Worm (Caenorhabditis elegans) whole organism, mixed stage, embryonic: ENCODE measurements around the gene str-3.

Source experiments
- M03D4.4 ChIP-seq: sonication (generic microtip); optimal IDR thresholded peaks from 2 replicates; lab custom pipeline; 2017; ENCODE audit warnings: mild to moderate bottlenecking, missing genetic modification characterization, missing compliant biosample characterization
- bed-3 ChIP-seq: fragments of 200-800 bp; sonication (Bioruptor generic); optimal IDR thresholded peaks from 3 replicates; lab custom pipeline; 2018; ENCODE audit warnings: mild to moderate bottlenecking, missing genetic modification characterization, moderate library complexity, missing compliant biosample characterization
- blmp-1 ChIP-seq: fragments of 150-350 bp; optimal IDR thresholded peaks from 2 replicates; lab custom pipeline; 2014; ENCODE audit warnings: missing biosample characterization, missing genetic modification characterization
- ceh-39 ChIP-seq: fragments of 150-350 bp; optimal IDR thresholded peaks from 2 replicates; lab custom pipeline; 2014; ENCODE audit warnings: missing biosample characterization, missing genetic modification characterization
- ceh-43 ChIP-seq: fragments of 200-800 bp; sonication (Bioruptor generic); optimal IDR thresholded peaks from 2 replicates; lab custom pipeline; 2018; ENCODE audit warnings: mild to moderate bottlenecking, missing genetic modification characterization, moderate library complexity, missing compliant biosample characterization
- ceh-83 ChIP-seq: fragments of 200-800 bp; sonication (Bioruptor generic); optimal IDR thresholded peaks from 2 replicates; lab custom pipeline; 2018; ENCODE audit warnings: mild to moderate bottlenecking, missing genetic modification characterization, missing compliant biosample characterization
- ces-1 ChIP-seq: fragments of 150-350 bp; optimal IDR thresholded peaks from 2 replicates; lab custom pipeline; 2014; ENCODE audit warnings: missing biosample characterization, missing genetic modification reagents, missing genetic modification characterization
- cnd-1 ChIP-seq: fragments of 200-800 bp; sonication (Bioruptor generic); optimal IDR thresholded peaks from 2 replicates; lab custom pipeline; 2018; ENCODE audit warnings: mild to moderate bottlenecking, missing genetic modification characterization, missing compliant biosample characterization
- drap-1 ChIP-seq: fragments of 200-800 bp; sonication (Bioruptor generic); optimal IDR thresholded peaks from 3 replicates; lab custom pipeline; 2018; ENCODE audit warnings: mild to moderate bottlenecking, missing genetic modification characterization, missing compliant biosample characterization
- elt-1 ChIP-seq: sonication (generic microtip); optimal IDR thresholded peaks from 2 replicates; lab custom pipeline; 2017; ENCODE audit warnings: missing genetic modification characterization, mild to moderate bottlenecking, missing compliant biosample characterization, antibody characterized with exemption, moderate library complexity, borderline replicate concordance; ENCODE audit not compliant: insufficient read depth
- flh-1 ChIP-seq: fragments of 200-800 bp; sonication (Bioruptor generic); optimal IDR thresholded peaks from 2 replicates; lab custom pipeline; 2018; ENCODE audit warnings: mild to moderate bottlenecking, missing genetic modification characterization, moderate library complexity, missing compliant biosample characterization
- ham-2 ChIP-seq: fragments of 200-800 bp; sonication (Bioruptor generic); optimal IDR thresholded peaks from 2 replicates; lab custom pipeline; 2018; ENCODE audit warnings: mild to moderate bottlenecking, missing genetic modification characterization, missing compliant biosample characterization
- hlh-1 ChIP-seq: fragments of 150-350 bp; optimal IDR thresholded peaks from 2 replicates; lab custom pipeline; 2014; ENCODE audit warnings: missing biosample characterization, missing genetic modification reagents, missing genetic modification characterization
- lin-13 ChIP-seq: fragments of 150-350 bp; optimal IDR thresholded peaks from 2 replicates; lab custom pipeline; 2014; ENCODE audit warnings: missing biosample characterization, missing genetic modification characterization
- lsy-2 ChIP-seq: fragments of 150-350 bp; optimal IDR thresholded peaks from 2 replicates; lab custom pipeline; 2014; ENCODE audit warnings: missing biosample characterization, missing genetic modification characterization
- mab-5 ChIP-seq: fragments of 150-350 bp; optimal IDR thresholded peaks from 2 replicates; lab custom pipeline; 2014; ENCODE audit warnings: missing biosample characterization, missing genetic modification characterization
- mep-1 ChIP-seq: fragments of 150-350 bp; optimal IDR thresholded peaks from 2 replicates; lab custom pipeline; 2017; ENCODE audit warnings: missing biosample characterization, missing genetic modification reagents, missing genetic modification characterization, inconsistent platforms
- mls-2 ChIP-seq: sonication (generic microtip); optimal IDR thresholded peaks from 2 replicates; lab custom pipeline; 2016; ENCODE audit warnings: mild to moderate bottlenecking, missing genetic modification characterization, moderate library complexity, missing compliant biosample characterization
- nhr-2 ChIP-seq: fragments of 150-350 bp; optimal IDR thresholded peaks from 2 replicates; lab custom pipeline; 2014; ENCODE audit warnings: missing biosample characterization, missing genetic modification characterization
- nhr-237 ChIP-seq: fragments of 150-350 bp; optimal IDR thresholded peaks from 2 replicates; lab custom pipeline; 2014; ENCODE audit warnings: missing biosample characterization, missing genetic modification characterization
- nhr-28 ChIP-seq: fragments of 150-350 bp; optimal IDR thresholded peaks from 2 replicates; lab custom pipeline; 2014; ENCODE audit warnings: missing biosample characterization, missing genetic modification characterization
- nhr-76 ChIP-seq: sonication (generic microtip); optimal IDR thresholded peaks from 2 replicates; lab custom pipeline; 2017; ENCODE audit warnings: missing biosample characterization, missing genetic modification characterization
- pha-4 ChIP-seq: fragments of 150-350 bp; optimal IDR thresholded peaks from 2 replicates; lab custom pipeline; 2018; ENCODE audit warnings: missing biosample characterization, missing genetic modification reagents, missing genetic modification characterization
- sem-2 ChIP-seq: fragments of 200-800 bp; sonication (Bioruptor generic); optimal IDR thresholded peaks from 2 replicates; lab custom pipeline; 2018; ENCODE audit warnings: mild to moderate bottlenecking, missing genetic modification characterization, missing compliant biosample characterization
- snpc-4 ChIP-seq: fragments of 150-350 bp; optimal IDR thresholded peaks from 2 replicates; lab custom pipeline; 2014; ENCODE audit warnings: missing biosample characterization, missing genetic modification characterization
- sptf-1 ChIP-seq: sonication (generic microtip); optimal IDR thresholded peaks from 2 replicates; lab custom pipeline; 2017; ENCODE audit warnings: mild to moderate bottlenecking, missing genetic modification characterization, moderate library complexity, missing compliant biosample characterization
- tbx-8 ChIP-seq: fragments of 200-800 bp; sonication (Bioruptor generic); optimal IDR thresholded peaks from 2 replicates; lab custom pipeline; 2018; ENCODE audit warnings: mild to moderate bottlenecking, missing genetic modification characterization, moderate library complexity, missing compliant biosample characterization
- unc-120 ChIP-seq: sonication (generic microtip); optimal IDR thresholded peaks from 2 replicates; lab custom pipeline; 2017; ENCODE audit warnings: missing genetic modification characterization, missing compliant biosample characterization; ENCODE audit not compliant: poor library complexity, severe bottlenecking
- unc-39 ChIP-seq: fragments of 150-350 bp; optimal IDR thresholded peaks from 2 replicates; lab custom pipeline; 2014; ENCODE audit warnings: missing biosample characterization, missing genetic modification characterization
- unc-62 ChIP-seq: fragments of 150-350 bp; optimal IDR thresholded peaks from 2 replicates; lab custom pipeline; 2014; ENCODE audit warnings: missing biosample characterization, missing genetic modification reagents, missing genetic modification characterization
- zip-8 ChIP-seq: fragments of 150-350 bp; optimal IDR thresholded peaks from 2 replicates; lab custom pipeline; 2014; ENCODE audit warnings: missing biosample characterization, missing genetic modification characterization
- ztf-11 ChIP-seq: fragments of 150-350 bp; optimal IDR thresholded peaks from 2 replicates; lab custom pipeline; 2014; ENCODE audit warnings: missing biosample characterization, missing genetic modification characterization

str-3 gene

DNA sequence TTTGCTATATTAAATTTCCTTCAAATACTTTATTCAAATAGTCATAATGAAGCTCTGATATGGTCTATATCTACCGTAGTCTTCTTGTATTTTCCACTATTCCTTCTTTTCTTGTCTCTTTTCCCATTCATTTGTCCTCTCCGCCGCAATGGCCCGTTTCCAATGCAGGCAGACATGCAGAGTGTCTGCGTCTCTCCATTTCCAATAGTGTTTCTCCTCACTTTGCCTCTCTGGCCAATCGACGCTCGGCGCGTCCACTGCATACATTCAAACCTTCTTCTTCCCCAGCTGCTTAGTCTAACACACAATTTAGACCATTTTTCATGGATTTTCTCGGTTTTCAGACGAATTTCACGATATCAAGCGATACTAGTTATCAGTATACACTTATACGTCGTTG, 25.0 kb upstream of the str-3 start:
- TF ChIP-seq mab-5, result no peak
- peak; percentile 63 for TF ChIP-seq unc-120 (tag; lab: Kevin White, UChicago)
- no peak for TF ChIP-seq tbx-8 (GFP tag; lab: Kevin White, UChicago)
- no peak for TF ChIP-seq flh-1 (GFP tag; lab: Kevin White, UChicago)
- TF ChIP-seq unc-62 (GFP tag; lab: Kevin White, UChicago), result no peak
- TF ChIP-seq lsy-2 (tag; lab: Kevin White, UChicago), result peak; percentile 43
- no peak for TF ChIP-seq mep-1 (tag; lab: Kevin White, UChicago)
- TF ChIP-seq cnd-1, result no peak
- TF ChIP-seq mls-2 (tag; lab: Kevin White, UChicago), result peak; percentile 46
- TF ChIP-seq pha-4, result peak; percentile 41
- TF ChIP-seq lin-13 (tag; lab: Kevin White, UChicago), result peak; percentile 38
- TF ChIP-seq nhr-237 (tag; lab: Kevin White, UChicago), result no peak
- TF ChIP-seq nhr-2 (tag; lab: Kevin White, UChicago), result no peak

DNA sequence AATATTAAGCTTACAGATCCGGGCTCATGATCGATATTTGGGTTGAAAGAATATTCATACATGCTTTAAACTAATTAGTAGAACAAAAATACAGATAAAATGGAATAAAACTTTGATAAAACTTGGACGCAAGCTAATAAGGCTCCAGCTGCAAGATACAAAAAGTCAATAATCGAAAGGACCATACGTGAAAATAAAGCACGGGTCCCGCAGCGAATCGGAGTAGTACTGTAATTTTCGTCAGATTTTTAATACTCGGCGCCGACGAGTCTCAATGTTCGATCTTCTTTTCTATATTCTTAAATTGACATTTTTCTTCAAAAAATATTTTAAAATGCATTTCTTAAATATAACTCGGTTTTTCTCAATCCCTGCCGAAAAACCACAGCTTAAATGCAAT, 24.5 kb upstream of the str-3 start, which contains the start of gene spo-11:
TSS of gene spo-11 (minus strand) at position 189 of the 400 bp plus-strand sequence.
- TF ChIP-seq nhr-76 (no peak), ceh-83 (GFP tag; lab: Kevin White, UChicago) (no peak), lin-13 (tag; lab: Kevin White, UChicago) (no peak), bed-3 (GFP tag; lab: Kevin White, UChicago) (no peak), elt-1 (tag; lab: Kevin White, UChicago) (no peak)

DNA sequence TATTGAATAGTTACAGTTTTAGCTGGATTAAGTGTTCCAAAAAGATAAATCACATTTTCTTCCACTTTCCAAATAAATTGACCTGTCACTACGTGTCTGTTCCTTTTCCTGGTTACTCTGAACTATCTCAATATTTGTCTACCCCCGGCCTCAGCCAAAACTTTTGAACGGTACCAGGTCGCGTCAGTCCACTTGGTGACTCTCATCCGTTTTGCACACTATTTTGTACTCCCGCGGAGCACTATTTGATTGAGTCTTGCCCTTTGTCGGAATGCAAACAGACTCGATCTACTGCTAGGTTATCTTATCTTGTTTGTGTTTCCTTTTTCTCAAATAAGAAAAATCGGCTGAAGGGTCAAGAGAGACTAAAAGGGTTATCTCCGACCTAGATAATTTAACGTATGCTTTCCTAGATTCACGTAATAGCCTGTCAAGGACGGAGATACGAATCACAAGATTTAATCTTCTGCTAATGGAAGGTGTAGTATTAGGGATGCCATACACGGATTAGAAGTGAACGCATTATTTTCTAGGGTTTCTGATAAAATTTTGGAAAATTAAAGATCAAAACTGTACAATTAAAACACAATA, 19.9 kb upstream of the str-3 start:
- TF ChIP-seq nhr-2 (tag; lab: Kevin White, UChicago) (peak; percentile 50), nhr-28 (tag; lab: Kevin White, UChicago) (no peak), elt-1 (tag; lab: Kevin White, UChicago) (peak; percentile 95), lin-13 (tag; lab: Kevin White, UChicago) (no peak), sem-2 (GFP tag; lab: Kevin White, UChicago) (no peak), ham-2 (GFP tag; lab: Kevin White, UChicago) (peak; percentile 74), pha-4 (peak; percentile 10)

DNA sequence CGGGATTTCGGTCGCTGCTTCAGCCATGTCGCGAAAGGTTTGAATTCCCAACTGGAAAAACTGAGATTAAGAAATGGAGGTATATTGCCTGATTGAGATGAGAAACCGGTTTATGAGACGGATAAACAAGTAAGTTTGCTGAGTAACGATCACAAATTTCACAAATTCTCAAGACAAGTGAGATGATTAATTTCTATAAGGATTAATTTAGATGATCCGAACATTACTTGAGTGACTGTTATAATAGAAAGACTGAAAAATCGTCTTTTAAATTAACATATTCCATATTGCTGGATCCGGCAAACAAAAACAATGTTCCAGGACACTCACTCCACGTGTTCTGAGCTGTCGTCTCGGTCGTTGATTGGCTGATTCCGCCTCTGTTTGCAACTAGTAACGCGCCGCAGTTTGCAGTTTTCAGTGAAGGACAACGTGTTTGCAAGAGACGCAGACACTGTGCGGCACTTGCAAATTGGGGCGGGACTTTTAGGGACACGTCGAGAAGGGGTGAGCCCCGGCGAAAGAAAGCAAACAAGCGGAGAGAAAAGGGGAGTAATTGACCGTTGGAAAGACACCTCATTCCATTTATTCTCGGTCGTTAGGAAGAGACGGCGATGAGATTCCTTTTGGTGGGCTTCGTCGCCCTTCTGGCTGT, 18.8 kb upstream of the str-3 start, which contains the start of the genes imp-2 and enpl-1:
TSS of gene imp-2 (minus strand) at position 51 of the 655 bp plus-strand sequence.
TSS of gene enpl-1 (plus strand) at position 462 of the 655 bp plus-strand sequence.
- TF ChIP-seq tbx-8 (GFP tag; lab: Kevin White, UChicago) (no peak), ham-2 (GFP tag; lab: Kevin White, UChicago) (peak; percentile 79), ceh-39 (tag; lab: Kevin White, UChicago) (peak; percentile 85), pha-4 (peak; percentile 73), ztf-11 (tag; lab: Kevin White, UChicago) (peak; percentile 18), ceh-83 (GFP tag; lab: Kevin White, UChicago) (no peak), mls-2 (tag; lab: Kevin White, UChicago) (peak; percentile 74), nhr-2 (tag; lab: Kevin White, UChicago) (peak; percentile 57), blmp-1 (tag; lab: Kevin White, UChicago) (no peak), M03D4.4 (tag; lab: Kevin White, UChicago) (peak; percentile 62), unc-120 (tag; lab: Kevin White, UChicago) (peak; percentile 98), sem-2 (GFP tag; lab: Kevin White, UChicago) (no peak), mep-1 (tag; lab: Kevin White, UChicago) (peak; percentile 93), snpc-4 (tag; lab: Kevin White, UChicago) (no peak), nhr-237 (tag; lab: Kevin White, UChicago) (peak; percentile 50), lsy-2 (tag; lab: Kevin White, UChicago) (peak; percentile 87), ces-1 (GFP tag; lab: Kevin White, UChicago) (peak; percentile 88), drap-1 (GFP tag; lab: Kevin White, UChicago) (peak; percentile 60), cnd-1 (peak; percentile 58), unc-39 (tag; lab: Kevin White, UChicago) (no peak), lin-13 (tag; lab: Kevin White, UChicago) (peak; percentile 88), flh-1 (GFP tag; lab: Kevin White, UChicago) (no peak), zip-8 (no peak), sptf-1 (tag; lab: Kevin White, UChicago) (peak; percentile 79), unc-62 (GFP tag; lab: Kevin White, UChicago) (peak; percentile 31), mab-5 (no peak), hlh-1 (tag; lab: Kevin White, UChicago) (peak; percentile 60), nhr-76 (no peak), ceh-43 (GFP tag; lab: Kevin White, UChicago) (peak; percentile 38)
